Worm (Caenorhabditis elegans) whole organism, L1 larva: ENCODE results near the gene C10C6.13.

Experiments
- C04F5.9 ChIP-seq: sonication (generic microtip); optimal IDR thresholded peaks from 2 replicates; lab custom pipeline; 2016; ENCODE audit warnings: missing genetic modification characterization, missing compliant biosample characterization
- C34B4.2 ChIP-seq: sonication (generic microtip); optimal IDR thresholded peaks from 2 replicates; lab custom pipeline; 2017; ENCODE audit warnings: mild to moderate bottlenecking, missing genetic modification characterization, missing compliant biosample characterization
- Y116A8C.19 ChIP-seq: sonication (generic microtip); optimal IDR thresholded peaks from 2 replicates; lab custom pipeline; 2016; ENCODE audit warnings: missing compliant biosample characterization, missing genetic modification characterization, borderline replicate concordance
- ama-1 ChIP-seq: fragments of 150-350 bp; optimal IDR thresholded peaks from 2 replicates; lab custom pipeline; 2014
- blmp-1 ChIP-seq: fragments of 150-350 bp; optimal IDR thresholded peaks from 2 replicates; lab custom pipeline; 2014; ENCODE audit warnings: missing biosample characterization, missing genetic modification characterization
- ceh-63 ChIP-seq: fragments of 200-800 bp; sonication (Bioruptor generic); optimal IDR thresholded peaks from 2 replicates; lab custom pipeline; 2018; ENCODE audit warnings: mild to moderate bottlenecking, missing genetic modification characterization, missing compliant biosample characterization
- ceh-8 ChIP-seq: fragments of 200-800 bp; sonication (Bioruptor generic); optimal IDR thresholded peaks from 2 replicates; lab custom pipeline; 2018; ENCODE audit warnings: mild to moderate bottlenecking, missing genetic modification characterization, moderate library complexity, missing compliant biosample characterization
- ceh-82 ChIP-seq, 3 experiments: fragments of 150-350 bp in 1 of 3; sonication (generic microtip) in 2 of 3; optimal IDR thresholded peaks; 2 replicates each; lab custom pipeline; 2014 to 2017; ENCODE audit warnings: missing biosample characterization in 3 of 3, missing genetic modification characterization in 3 of 3
- dsc-1 ChIP-seq: sonication (generic microtip); optimal IDR thresholded peaks from 2 replicates; lab custom pipeline; 2016; ENCODE audit warnings: mild to moderate bottlenecking, missing genetic modification characterization, missing compliant biosample characterization
- efl-1 ChIP-seq, 4 experiments: fragments of 150-350 bp; optimal IDR thresholded peaks in 3 of 4; peaks in 1 of 4; 1 replicate in 1 of 4; 2 replicates in 3 of 4; lab custom pipeline; 2014; ENCODE audit warnings: missing biosample characterization in 2 of 4, missing genetic modification characterization in 2 of 4, missing genetic modification reagents in 2 of 4
- efl-3 ChIP-seq: fragments of 200-800 bp; sonication (Bioruptor generic); optimal IDR thresholded peaks from 2 replicates; lab custom pipeline; 2018; ENCODE audit warnings: mild to moderate bottlenecking, missing genetic modification characterization, missing compliant biosample characterization
- egl-13 ChIP-seq: sonication (generic microtip); optimal IDR thresholded peaks from 2 replicates; lab custom pipeline; 2016; ENCODE audit warnings: missing genotype, missing genetic modification reagents, missing genetic modification characterization, missing compliant biosample characterization
- egl-27 ChIP-seq, 2 experiments: fragments of 150-350 bp in 1 of 2; sonication (generic microtip); optimal IDR thresholded peaks; 3 replicates each; lab custom pipeline; 2017 to 2018; ENCODE audit warnings: missing biosample characterization in 2 of 2, missing genetic modification characterization in 2 of 2, missing genetic modification reagents in 2 of 2
- elt-2 ChIP-seq: sonication (generic microtip); optimal IDR thresholded peaks from 2 replicates; lab custom pipeline; 2016; ENCODE audit warnings: missing genetic modification characterization, mild to moderate bottlenecking, inconsistent platforms, missing compliant biosample characterization, missing genetic modification reagents
- fkh-8 ChIP-seq: sonication (generic microtip); optimal IDR thresholded peaks from 2 replicates; lab custom pipeline; 2016; ENCODE audit warnings: mild to moderate bottlenecking, missing genetic modification characterization, missing compliant biosample characterization
- grh-1 ChIP-seq: fragments of 200-800 bp; sonication (Bioruptor generic); IDR thresholded peaks from 2 replicates; pipeline ENCODE4 v1.3.6; 2022; ENCODE audit warnings: missing genetic modification reagents, missing genetic modification characterization, missing compliant biosample characterization
- hlh-17 ChIP-seq: fragments of 200-800 bp; sonication (Bioruptor generic); optimal IDR thresholded peaks from 2 replicates; lab custom pipeline; 2018; ENCODE audit warnings: missing genetic modification characterization, mild to moderate bottlenecking, missing compliant biosample characterization, moderate library complexity, borderline replicate concordance
- hlh-4 ChIP-seq: sonication (generic microtip); optimal IDR thresholded peaks from 2 replicates; lab custom pipeline; 2016; ENCODE audit warnings: mild to moderate bottlenecking, missing genetic modification characterization, missing compliant biosample characterization
- hpl-2 ChIP-seq: fragments of 150-350 bp; optimal IDR thresholded peaks from 2 replicates; lab custom pipeline; 2014; ENCODE audit warnings: missing biosample characterization, missing genetic modification reagents, missing genetic modification characterization
- irx-1 ChIP-seq: sonication (generic microtip); optimal IDR thresholded peaks from 2 replicates; lab custom pipeline; 2016; ENCODE audit warnings: missing genetic modification characterization, missing compliant biosample characterization
- lin-13 ChIP-seq: fragments of 150-350 bp; optimal IDR thresholded peaks from 2 replicates; lab custom pipeline; 2014; ENCODE audit warnings: missing biosample characterization, missing genetic modification reagents, missing genetic modification characterization
- lin-14 ChIP-seq: fragments of 200-800 bp; sonication (Bioruptor generic); optimal IDR thresholded peaks from 2 replicates; lab custom pipeline; 2018; ENCODE audit warnings: mild to moderate bottlenecking, missing genetic modification characterization, moderate library complexity, missing compliant biosample characterization
- lin-15B ChIP-seq: fragments of 150-350 bp; sonication (generic microtip); optimal IDR thresholded peaks from 3 replicates; lab custom pipeline; 2014; ENCODE audit warnings: missing biosample characterization, missing genetic modification characterization
- lin-35 ChIP-seq, 2 experiments: fragments of 150-350 bp; optimal IDR thresholded peaks; 2 replicates each; lab custom pipeline; 2014; ENCODE audit warnings: missing biosample characterization in 2 of 2, missing genetic modification characterization in 2 of 2, missing genetic modification reagents in 2 of 2
- lsy-2 ChIP-seq, 2 experiments: fragments of 150-350 bp; optimal IDR thresholded peaks; 2 replicates each; lab custom pipeline; 2014; ENCODE audit warnings: missing biosample characterization in 2 of 2, missing genetic modification characterization in 2 of 2
- nhr-20 ChIP-seq: sonication (generic microtip); optimal IDR thresholded peaks from 2 replicates; lab custom pipeline; 2016; ENCODE audit warnings: mild to moderate bottlenecking, missing genetic modification characterization, missing compliant biosample characterization
- nhr-28 ChIP-seq: fragments of 150-350 bp; optimal IDR thresholded peaks from 2 replicates; lab custom pipeline; 2014; ENCODE audit warnings: missing biosample characterization, missing genetic modification characterization
- nhr-47 ChIP-seq: sonication (generic microtip); optimal IDR thresholded peaks from 2 replicates; lab custom pipeline; 2016; ENCODE audit warnings: mild to moderate bottlenecking, missing genetic modification characterization, moderate library complexity, missing compliant biosample characterization
- nhr-71 ChIP-seq: sonication (generic microtip); optimal IDR thresholded peaks from 2 replicates; lab custom pipeline; 2016; ENCODE audit warnings: mild to moderate bottlenecking, missing genetic modification characterization, moderate library complexity, missing compliant biosample characterization
- nhr-76 ChIP-seq: sonication (generic microtip); optimal IDR thresholded peaks from 2 replicates; lab custom pipeline; 2017; ENCODE audit warnings: missing biosample characterization, missing genetic modification characterization
- nhr-84 ChIP-seq: sonication (generic microtip); optimal IDR thresholded peaks from 2 replicates; lab custom pipeline; 2017; ENCODE audit warnings: missing biosample characterization, missing genetic modification characterization
- nhr-85 ChIP-seq: sonication (generic microtip); peaks from one replicate; lab custom pipeline; 2016; ENCODE audit warnings: missing genetic modification characterization, inconsistent platforms, missing compliant biosample characterization
- nhr-90 ChIP-seq: sonication (generic microtip); optimal IDR thresholded peaks from 2 replicates; lab custom pipeline; 2016; ENCODE audit warnings: mild to moderate bottlenecking, missing genetic modification characterization, missing compliant biosample characterization; ENCODE audit not compliant: poor library complexity
- rnt-1 ChIP-seq: sonication (generic microtip); optimal IDR thresholded peaks from 2 replicates; lab custom pipeline; 2016; ENCODE audit warnings: mild to moderate bottlenecking, missing genetic modification characterization, moderate library complexity, missing compliant biosample characterization
- snpc-4 ChIP-seq: fragments of 150-350 bp; optimal IDR thresholded peaks from 2 replicates; lab custom pipeline; 2014; ENCODE audit warnings: missing biosample characterization, missing genetic modification characterization
- snu-23 ChIP-seq: sonication (generic microtip); optimal IDR thresholded peaks from 2 replicates; lab custom pipeline; 2016; ENCODE audit warnings: missing genetic modification characterization, missing compliant biosample characterization
- sup-37 ChIP-seq: fragments of 200-800 bp; sonication (Bioruptor generic); optimal IDR thresholded peaks from 2 replicates; lab custom pipeline; 2018; ENCODE audit warnings: mild to moderate bottlenecking, missing genetic modification characterization, missing compliant biosample characterization
- tlp-1 ChIP-seq: fragments of 150-350 bp; optimal IDR thresholded peaks from 2 replicates; lab custom pipeline; 2014; ENCODE audit warnings: missing biosample characterization, missing genetic modification characterization
- unc-30 ChIP-seq: sonication (generic microtip); optimal IDR thresholded peaks from 2 replicates; lab custom pipeline; 2017; ENCODE audit warnings: missing biosample characterization, missing genetic modification characterization
- unc-62 ChIP-seq: fragments of 150-350 bp; optimal IDR thresholded peaks from 2 replicates; lab custom pipeline; 2014; ENCODE audit warnings: missing biosample characterization, missing genetic modification reagents, missing genetic modification characterization
- unc-98 ChIP-seq: fragments of 200-800 bp; sonication (Bioruptor generic); IDR thresholded peaks from 2 replicates; pipeline ENCODE4 v1.3.6; 2022; ENCODE audit warnings: missing genetic modification characterization, missing compliant biosample characterization
- xbp-1 ChIP-seq: sonication (generic microtip); optimal IDR thresholded peaks from 2 replicates; lab custom pipeline; 2016; ENCODE audit warnings: missing genetic modification characterization, missing compliant biosample characterization
- zip-4 ChIP-seq: fragments of 200-800 bp; sonication (Bioruptor generic); optimal IDR thresholded peaks from 2 replicates; lab custom pipeline; 2018; ENCODE audit warnings: mild to moderate bottlenecking, missing genetic modification characterization, moderate library complexity, missing compliant biosample characterization
- ztf-4 ChIP-seq: fragments of 150-350 bp; optimal IDR thresholded peaks from 2 replicates; lab custom pipeline; 2014; ENCODE audit warnings: missing biosample characterization, missing genetic modification characterization

The C10C6.13 gene

DNA sequence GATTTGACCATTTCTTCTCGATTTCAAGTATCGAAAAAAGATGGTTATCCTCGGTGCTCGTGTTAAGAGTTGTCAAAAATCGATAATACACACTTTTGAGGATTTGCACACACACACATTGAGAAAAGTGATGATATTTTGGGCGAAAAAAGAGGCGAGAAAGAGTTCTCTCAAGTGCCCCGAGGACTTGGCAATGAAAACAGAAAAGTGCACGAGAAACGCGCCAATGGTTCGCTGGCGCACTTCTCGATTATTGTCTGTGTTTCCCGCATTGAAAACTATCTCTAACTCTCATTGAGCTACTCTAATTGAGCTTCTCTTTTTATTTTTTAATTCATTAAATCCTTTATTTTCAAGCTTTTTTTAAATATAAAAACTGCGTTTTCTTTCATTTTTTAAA is 35.8 kb downstream of the C10C6.13 start (continued):
- TF ChIP-seq elt-2 = no peak
- TF ChIP-seq xbp-1 (tag; lab: Kevin White, UChicago) = peak; percentile 65
- TF ChIP-seq dsc-1 (tag; lab: Kevin White, UChicago) = peak; percentile 74
- TF ChIP-seq hlh-17 (GFP tag; lab: Kevin White, UChicago) = no peak
- no peak for TF ChIP-seq tlp-1 (tag; lab: Kevin White, UChicago)
- TF ChIP-seq irx-1 (tag; lab: Kevin White, UChicago) = peak; percentile 58
- TF ChIP-seq ceh-82 (tag; optimal IDR thresholded peaks at IDR 0.05; lab: Kevin White, UChicago) = peak; percentile 60 to 87 (median 87)
- no peak for TF ChIP-seq ztf-4 (tag; lab: Kevin White, UChicago)
- TF ChIP-seq egl-27 (tag; optimal IDR thresholded peaks at IDR 0.05; lab: Kevin White, UChicago) = no peak
- TF ChIP-seq nhr-76 = no peak
- peak; percentile 76 to 84 for TF ChIP-seq lsy-2 (tag; optimal IDR thresholded peaks at IDR 0.05; lab: Kevin White, UChicago)
- TF ChIP-seq zip-4 (GFP tag; lab: Kevin White, UChicago) = peak; percentile 15
- TF ChIP-seq nhr-28 (tag; lab: Kevin White, UChicago) = no peak
- peak; percentile 43 for TF ChIP-seq C04F5.9 (tag; lab: Kevin White, UChicago)
- peak; percentile 73 to 75 for TF ChIP-seq lin-35 (GFP tag; optimal IDR thresholded peaks at IDR 0.05; lab: Kevin White, UChicago)
- peak; percentile 42 for TF ChIP-seq egl-13 (tag; lab: Kevin White, UChicago)
- TF ChIP-seq hpl-2 (GFP tag; lab: Kevin White, UChicago) = no peak
- TF ChIP-seq unc-98 (GFP tag; lab: Robert Waterston, UW) = no peak
- peak; percentile 17 for TF ChIP-seq sup-37 (GFP tag; lab: Kevin White, UChicago)
- TF ChIP-seq ceh-8 (GFP tag; lab: Kevin White, UChicago) = peak; percentile 27
- TF ChIP-seq nhr-47 (tag; lab: Kevin White, UChicago) = peak; percentile 80
- no peak for TF ChIP-seq hlh-4 (tag; lab: Kevin White, UChicago)
- TF ChIP-seq efl-1 (optimal IDR thresholded peaks at IDR 0.05; lab: Kevin White, UChicago) = peak; percentile 72
- peak; percentile 28 to 72 for TF ChIP-seq efl-1 (GFP tag; optimal IDR thresholded peaks at IDR 0.05 in 1 of 2; lab: Kevin White, UChicago)
- no peak for TF ChIP-seq nhr-84
- no peak for TF ChIP-seq ama-1 (lab: Kevin White, UChicago)
- TF ChIP-seq lin-15B (tag; lab: Kevin White, UChicago) = peak; percentile 1
- no peak for TF ChIP-seq C34B4.2 (tag; lab: Kevin White, UChicago)
- TF ChIP-seq blmp-1 (tag; lab: Kevin White, UChicago) = no peak
- TF ChIP-seq Y116A8C.19 = no peak
- TF ChIP-seq nhr-20 (tag; lab: Kevin White, UChicago) = peak; percentile 73
- TF ChIP-seq nhr-71 (tag; lab: Kevin White, UChicago) = peak; percentile 86
- TF ChIP-seq snu-23 (GFP tag; lab: Kevin White, UChicago) = peak; percentile 79
- TF ChIP-seq rnt-1 = peak; percentile 87
- TF ChIP-seq ceh-63 = no peak
- peak; percentile 67 for TF ChIP-seq snpc-4 (tag; lab: Kevin White, UChicago)
- no peak for TF ChIP-seq efl-3 (GFP tag; lab: Kevin White, UChicago)
- TF ChIP-seq, all 84 proteins: peak for 46

ce11 chrIV:11431448-11431847 is 38.1 kb downstream of the C10C6.13 start:
- TF ChIP-seq lin-13 (GFP tag; lab: Kevin White, UChicago) (no peak), lin-14 (peak; percentile 30)
- TF ChIP-seq, all 84 proteins: peak for 1

ce11 chrIV:11425442-11425841 is 44.1 kb downstream of the C10C6.13 start, which contains the start of gene kin-4:
TSS of gene kin-4 (plus strand) at chrIV:11425742.
- TF ChIP-seq nhr-85 (tag; lab: Kevin White, UChicago) (no peak), unc-62 (no peak), dsc-1 (tag; lab: Kevin White, UChicago) (peak; percentile 20), unc-30 (no peak), hpl-2 (GFP tag; lab: Kevin White, UChicago) (no peak), grh-1 (GFP tag; lab: Robert Waterston, UW) (no peak), nhr-90 (tag; lab: Kevin White, UChicago) (no peak), fkh-8 (tag; lab: Kevin White, UChicago) (peak; percentile 17)
- TF ChIP-seq, all 84 proteins: peak for 2
